Fruit fly (Drosophila melanogaster) Kc167 (cell line): Measurements from ENCODE around the gene Wnk.

Experiments used
- Myc ChIP-seq: fragments of >200 bp; optimal IDR thresholded peaks from 2 replicates; lab custom pipeline; 2017; ENCODE audit warnings: missing external identifiers
- Sin3A ChIP-seq: fragments of >200 bp; optimal IDR thresholded peaks from 2 replicates; lab custom pipeline; 2018; ENCODE audit warnings: missing external identifiers
- h ChIP-seq: fragments of >200 bp; optimal IDR thresholded peaks from 3 replicates; lab custom pipeline; 2018; ENCODE audit warnings: missing external identifiers
- insv ChIP-seq: fragments of >200 bp; optimal IDR thresholded peaks from 3 replicates; lab custom pipeline; 2018; ENCODE audit warnings: missing external identifiers
- psq ChIP-seq: fragments of >200 bp; optimal IDR thresholded peaks from 2 replicates; lab custom pipeline; 2017; ENCODE audit warnings: missing external identifiers
- ttk ChIP-seq: sonication (Bioruptor generic); optimal IDR thresholded peaks from 2 replicates; lab custom pipeline; 2017; ENCODE audit warnings: missing external identifiers

Wnk gene

DNA sequence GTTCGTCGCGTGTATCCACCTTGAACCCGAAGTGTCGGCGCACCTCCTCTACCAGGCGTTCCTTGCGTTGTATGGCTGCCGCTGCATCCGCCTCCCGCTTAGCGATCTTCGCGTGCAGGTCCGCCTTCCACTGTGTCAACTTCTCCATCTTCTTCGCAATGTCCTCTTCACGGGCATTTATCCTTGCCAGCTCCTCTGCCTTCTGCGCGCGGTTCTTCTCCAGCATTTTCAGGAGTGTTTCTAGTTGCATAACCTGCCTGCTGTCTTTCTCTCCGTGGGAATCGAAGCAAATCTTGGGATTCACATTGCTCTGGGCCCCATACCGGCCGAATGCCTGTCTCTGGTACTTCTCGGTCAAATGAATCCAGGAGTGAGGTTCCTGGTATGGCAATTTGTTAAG is 13.5 kb upstream of the Wnk start:
- no peak for TF ChIP-seq Myc (lab: Kevin White, UChicago)
- no peak for TF ChIP-seq ttk
- TF ChIP-seq Sin3A = no peak
- no peak for TF ChIP-seq psq
- TF ChIP-seq h (lab: Kevin White, UChicago) = no peak
- no peak for TF ChIP-seq insv (lab: Kevin White, UChicago)

DNA sequence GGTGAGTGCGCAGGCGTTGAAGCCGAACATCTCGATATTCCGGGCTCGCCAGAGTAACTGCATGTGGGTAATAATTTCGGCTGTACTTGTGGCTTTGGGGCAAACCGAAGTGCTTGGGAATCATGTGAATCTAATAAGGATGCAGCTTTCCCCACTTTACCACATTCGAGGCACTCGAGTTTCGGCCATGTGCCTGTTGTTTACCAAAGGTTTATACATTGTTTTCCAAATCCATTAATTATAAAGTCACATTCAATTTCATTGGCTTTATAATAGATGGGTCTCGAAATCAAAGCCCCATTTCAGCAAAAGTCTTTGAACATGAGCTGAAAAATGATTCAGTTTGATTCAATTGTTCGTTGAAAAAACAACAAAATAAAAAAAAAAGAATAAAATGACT is 10.4 kb upstream of the Wnk start, which contains the start of gene CG7634:
Gene CG7634 (plus strand): TSS at position 301 of the 400 bp plus-strand sequence.
- no peak for TF ChIP-seq Sin3A
- TF ChIP-seq ttk = no peak
- no peak for TF ChIP-seq psq
- no peak for TF ChIP-seq insv (lab: Kevin White, UChicago)
- TF ChIP-seq Myc (lab: Kevin White, UChicago) = no peak
- TF ChIP-seq h (lab: Kevin White, UChicago) = no peak

DNA sequence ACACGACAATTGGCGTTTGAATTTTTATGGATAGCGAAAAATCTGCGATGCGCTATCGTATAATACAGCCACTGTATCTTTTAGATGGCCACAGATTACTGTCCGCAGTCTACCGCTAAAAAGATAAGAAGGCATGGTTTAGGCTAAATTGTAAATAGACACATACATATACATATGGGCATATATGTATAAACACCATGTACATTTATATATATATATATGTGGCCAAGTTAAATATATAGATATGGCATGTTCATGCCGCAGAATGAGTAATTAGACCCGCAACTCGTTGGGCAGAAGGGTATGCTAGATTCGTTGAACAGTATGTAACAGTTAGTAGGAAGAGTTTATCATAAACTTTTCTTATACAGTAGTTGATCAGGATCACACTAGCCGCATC is 7.4 kb upstream of the Wnk start, which contains the start of gene CapaR:
Gene CapaR (minus strand): TSS at position 101 of the 400 bp plus-strand sequence.
- TF ChIP-seq psq = no peak
- TF ChIP-seq ttk = no peak
- TF ChIP-seq insv (lab: Kevin White, UChicago) = no peak
- TF ChIP-seq Sin3A = no peak
- TF ChIP-seq Myc (lab: Kevin White, UChicago) = no peak
- no peak for TF ChIP-seq h (lab: Kevin White, UChicago)

DNA sequence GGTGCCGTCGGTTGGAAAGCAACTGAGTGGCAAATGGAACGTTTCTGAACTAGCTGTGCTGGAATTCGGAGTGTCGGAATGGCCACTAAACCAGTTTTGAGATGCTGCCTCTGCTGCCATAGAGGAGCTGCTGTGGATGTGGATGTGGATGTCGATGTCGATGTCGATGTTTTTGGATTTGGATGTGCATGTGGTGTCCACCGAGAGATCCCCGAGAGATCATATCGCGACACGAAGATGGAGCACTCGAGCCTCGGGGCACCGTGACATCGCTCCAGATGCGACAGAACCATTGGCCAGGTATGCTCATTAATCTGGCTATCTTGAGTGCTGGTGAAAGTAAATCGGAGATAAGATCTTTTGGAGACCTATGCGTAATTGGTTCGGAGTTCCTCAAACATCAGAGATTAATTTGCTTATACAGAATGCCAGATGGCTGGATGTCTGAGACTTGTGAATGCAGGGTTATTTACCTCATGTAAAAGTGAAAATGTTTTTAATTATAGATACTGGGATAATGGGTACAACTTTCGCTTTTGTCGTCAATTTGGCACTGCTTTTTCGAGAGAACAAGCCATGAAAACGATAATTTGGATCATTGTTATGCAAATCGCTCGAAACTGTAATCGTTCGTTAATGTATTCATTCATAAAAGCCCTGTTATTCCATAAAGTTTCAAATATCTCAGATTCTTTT is 3.6 kb upstream of the Wnk start, which contains the start of gene CG7173:
Gene CG7173 (minus strand): TSS at position 51 of the 696 bp plus-strand sequence.
- TF ChIP-seq Myc (lab: Kevin White, UChicago) = no peak
- no peak for TF ChIP-seq Sin3A
- no peak for TF ChIP-seq h (lab: Kevin White, UChicago)

DNA sequence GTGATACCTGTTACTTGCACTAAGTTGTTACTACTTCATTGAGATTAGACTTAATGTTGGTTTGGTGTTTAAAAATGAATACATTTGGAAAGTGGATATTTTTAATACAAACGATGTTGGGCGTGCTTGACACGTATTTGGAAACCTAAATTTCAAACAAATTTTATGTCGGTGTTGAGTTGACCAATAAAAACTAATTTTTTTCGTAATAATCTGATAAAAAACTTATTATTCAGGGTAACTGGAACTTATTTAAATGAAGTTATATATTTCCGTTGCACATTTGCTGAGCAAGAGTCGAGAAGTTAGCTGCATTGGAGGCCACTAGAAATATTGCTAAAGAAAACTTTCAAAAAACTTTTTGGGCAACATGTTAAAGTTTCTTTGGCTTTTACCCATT is 12.7 kb downstream of the Wnk start, which contains the start of gene CG33290:
Gene CG33290 (plus strand): TSS at position 301 of the 400 bp plus-strand sequence.
- TF ChIP-seq insv (lab: Kevin White, UChicago) = no peak

DNA sequence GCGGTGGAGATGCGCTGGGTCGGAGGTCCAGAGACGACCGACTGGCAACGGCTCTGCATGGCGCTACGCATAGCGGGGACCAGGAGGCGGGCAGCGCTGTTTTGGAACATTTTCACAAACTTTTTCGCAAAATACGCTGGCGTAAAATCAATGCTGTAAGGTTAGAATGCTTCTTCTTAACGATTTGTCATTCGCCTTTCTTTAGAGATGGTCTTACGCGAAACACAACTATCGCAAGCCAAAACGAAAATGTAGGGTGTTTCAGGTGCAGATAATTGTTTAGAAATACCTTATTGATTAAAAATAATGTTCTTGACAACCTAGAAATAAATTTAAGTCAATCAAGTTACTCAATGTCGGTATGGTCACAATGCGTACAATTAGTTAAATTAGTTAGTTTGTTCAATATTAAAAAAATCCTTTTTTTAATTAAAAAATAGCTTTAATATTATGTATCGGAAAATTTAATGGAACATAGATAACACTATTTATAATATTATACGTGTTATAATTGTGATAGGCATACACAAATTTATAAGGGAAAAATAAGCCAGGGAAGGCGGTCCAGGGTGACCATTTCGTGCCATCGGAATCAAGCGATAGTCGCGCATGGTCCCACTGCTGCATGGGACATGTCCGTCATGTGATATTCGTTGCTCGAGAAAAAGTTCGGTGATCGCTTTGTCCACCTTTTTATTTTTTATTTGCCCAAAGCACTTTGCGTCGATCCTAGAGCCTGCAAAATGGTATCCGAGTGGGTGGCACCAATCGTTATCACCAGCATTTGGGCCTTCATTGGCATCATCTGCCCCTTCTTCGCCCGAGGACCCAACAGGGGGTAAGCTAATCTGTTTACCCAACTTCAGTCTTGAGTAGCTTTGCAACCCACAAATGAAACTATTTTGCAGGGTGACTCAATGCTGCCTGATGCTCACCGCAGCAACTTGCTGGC is 15.2 kb downstream of the Wnk start, which contains the start of the genes COX8 and VhaM9.7-b:
Gene COX8 (minus strand): TSS at position 203 of the 952 bp plus-strand sequence.
Gene VhaM9.7-b (plus strand): TSS at position 618 of the 952 bp plus-strand sequence.
- TF ChIP-seq Myc (lab: Kevin White, UChicago) (no peak), insv (lab: Kevin White, UChicago) (no peak), psq (no peak), Sin3A (no peak), h (lab: Kevin White, UChicago) (no peak), ttk (no peak)

DNA sequence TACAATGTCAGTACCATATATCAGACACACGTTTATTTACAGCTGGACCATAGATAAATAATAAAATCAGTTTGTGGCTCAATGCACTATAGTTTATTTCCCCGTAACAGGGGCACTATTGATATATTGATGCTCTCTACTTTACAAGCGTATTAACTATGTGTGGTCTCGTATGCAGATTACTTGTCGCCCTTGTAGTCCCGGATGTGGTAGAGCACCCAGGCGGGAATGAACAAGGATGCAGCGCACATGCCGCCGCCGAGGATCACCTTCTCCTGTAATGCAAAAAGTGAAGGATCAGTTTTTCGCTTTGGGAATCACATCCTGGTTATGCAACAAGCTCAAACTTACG is 15.9 kb downstream of the Wnk start:
- TF ChIP-seq Sin3A (no peak), ttk (no peak), h (lab: Kevin White, UChicago) (no peak), psq (no peak), Myc (lab: Kevin White, UChicago) (no peak), insv (lab: Kevin White, UChicago) (no peak)

DNA sequence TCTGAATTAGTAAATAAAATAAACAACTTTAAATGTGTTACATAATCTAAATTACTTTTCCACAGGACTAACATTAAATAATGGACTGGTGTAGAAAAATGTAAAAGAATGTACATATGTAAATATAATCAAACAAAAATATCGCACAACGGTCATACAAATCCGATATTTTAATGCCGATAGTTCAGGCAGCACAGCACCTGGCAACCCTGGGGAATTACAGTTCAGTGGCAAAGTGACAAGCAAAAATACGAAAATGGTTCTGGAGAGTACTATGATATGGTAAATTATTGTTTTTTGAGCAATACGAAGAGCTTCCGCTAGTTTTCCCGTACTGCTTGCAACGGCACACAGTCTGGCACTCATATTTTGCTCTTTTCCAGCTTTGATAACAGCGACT is 17.9 kb downstream of the Wnk start, which contains the start of gene Rpn10:
Gene Rpn10 (plus strand): TSS at position 144 of the 400 bp plus-strand sequence.
- no peak for TF ChIP-seq psq
- TF ChIP-seq h (lab: Kevin White, UChicago) = no peak
- TF ChIP-seq Myc (lab: Kevin White, UChicago) = no peak
- TF ChIP-seq Sin3A = no peak
- no peak for TF ChIP-seq insv (lab: Kevin White, UChicago)
- no peak for TF ChIP-seq ttk

DNA sequence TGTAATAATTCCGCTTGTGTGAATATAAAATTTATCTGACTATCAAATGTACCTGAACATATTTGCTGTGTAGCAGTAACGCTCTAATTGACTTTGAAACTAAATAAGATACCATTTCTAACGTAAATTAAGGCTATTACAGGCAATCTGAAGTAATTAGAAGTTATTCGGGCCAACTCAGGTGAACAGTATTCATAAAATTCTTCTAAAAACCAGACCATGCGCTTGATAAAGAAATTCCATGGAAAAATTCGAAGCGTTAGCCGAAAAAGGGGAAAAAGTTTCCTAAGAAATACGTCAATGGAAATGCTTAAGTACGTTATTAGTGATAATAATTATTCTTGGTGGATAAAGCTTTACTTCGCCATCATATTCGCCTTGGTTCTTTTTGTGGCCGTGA is 20.4 kb downstream of the Wnk start, which contains the start of gene ppk5:
Gene ppk5 (plus strand): TSS at position 301 of the 400 bp plus-strand sequence.
- TF ChIP-seq Sin3A (no peak), Myc (lab: Kevin White, UChicago) (no peak), ttk (no peak), h (lab: Kevin White, UChicago) (no peak), psq (no peak), insv (lab: Kevin White, UChicago) (no peak)

DNA sequence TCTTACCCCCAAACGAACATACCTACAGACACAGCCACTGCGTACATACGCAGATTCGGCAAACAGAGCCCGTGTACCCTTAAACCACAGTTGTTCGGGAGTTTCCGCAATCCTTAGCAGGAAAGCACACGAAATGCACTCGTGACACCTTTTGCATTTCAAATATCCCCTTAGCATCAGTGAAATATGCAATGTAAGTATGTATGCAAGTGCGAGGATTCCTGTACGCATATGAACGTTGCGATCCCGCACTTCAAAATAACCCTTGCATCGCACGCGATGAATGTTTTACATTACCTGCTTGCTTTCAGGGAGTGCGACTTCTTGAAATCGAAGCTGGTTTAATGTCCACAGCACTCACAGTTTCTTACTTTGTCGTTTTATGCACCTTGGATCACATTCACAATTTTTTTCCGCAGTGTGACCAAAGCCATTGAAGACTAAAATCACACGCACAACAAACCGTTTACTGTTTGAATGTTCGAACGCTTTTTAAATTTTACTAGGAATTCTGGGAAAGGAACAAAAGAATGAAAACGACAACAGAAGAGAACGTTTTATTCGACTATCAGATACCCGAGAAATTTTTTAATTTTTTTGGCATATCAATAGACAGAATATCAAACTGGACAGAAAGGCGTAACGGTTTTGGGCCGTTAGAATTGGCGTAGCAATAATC is 21.3 kb downstream of the Wnk start, which contains the start of gene Mkrn1:
Gene Mkrn1 (minus strand): TSS at position 444 of the 679 bp plus-strand sequence.
- TF ChIP-seq Sin3A (no peak), ttk (no peak), insv (lab: Kevin White, UChicago) (no peak), h (lab: Kevin White, UChicago) (no peak), psq (no peak), Myc (lab: Kevin White, UChicago) (no peak)

DNA sequence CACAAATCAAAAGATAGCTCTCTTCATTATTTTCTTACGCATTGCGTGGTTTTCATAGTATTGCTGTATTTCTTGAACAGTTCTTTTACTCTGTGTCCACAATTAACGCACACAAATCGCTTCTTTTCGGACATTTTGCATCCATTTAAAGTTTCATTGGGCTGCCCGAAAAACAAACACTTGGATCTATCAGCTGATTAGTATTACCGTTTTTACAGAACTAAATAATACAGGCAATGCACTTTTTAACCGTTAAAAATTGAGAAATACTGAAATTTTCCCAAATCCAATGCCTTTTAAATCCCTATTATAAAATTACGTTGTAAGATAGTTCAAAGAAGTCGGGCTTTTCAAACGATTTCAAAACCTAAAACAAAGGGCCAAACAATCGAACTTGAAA is 25.6 kb downstream of the Wnk start, which contains the start of gene Arv1:
Gene Arv1 (minus strand): TSS at position 226 of the 400 bp plus-strand sequence.
- TF ChIP-seq psq (no peak), insv (lab: Kevin White, UChicago) (no peak), h (lab: Kevin White, UChicago) (no peak), Sin3A (no peak), ttk (no peak), Myc (lab: Kevin White, UChicago) (no peak)
